Worm (Caenorhabditis elegans) whole organism, young adult: Measurements from ENCODE around the gene K01D12.15.

Experiments
- B0019.2 ChIP-seq: fragments of 200-800 bp; sonication (Bioruptor generic); conservative IDR thresholded peaks from 2 replicates; pipeline ENCODE4 v1.3.6; 2022; ENCODE audit warnings: missing genetic modification reagents, missing genetic modification characterization, missing compliant biosample characterization
- B0035.1 ChIP-seq: sonication (generic microtip); optimal IDR thresholded peaks from 2 replicates; lab custom pipeline; 2016; ENCODE audit warnings: missing genetic modification characterization, mild to moderate bottlenecking, missing compliant biosample characterization, missing genotype, missing genetic modification reagents
- B0261.1 ChIP-seq: sonication (generic microtip); optimal IDR thresholded peaks from 2 replicates; lab custom pipeline; 2016; ENCODE audit warnings: mild to moderate bottlenecking, missing genetic modification characterization, moderate library complexity, missing compliant biosample characterization
- C06A6.2 ChIP-seq: fragments of 200-800 bp; sonication (Bioruptor generic); conservative IDR thresholded peaks from 2 replicates; pipeline ENCODE4 v1.3.6; 2022; ENCODE audit warnings: missing genetic modification characterization, missing compliant biosample characterization
- F52B5.7 ChIP-seq: sonication (generic microtip); optimal IDR thresholded peaks from 2 replicates; lab custom pipeline; 2016; ENCODE audit warnings: mild to moderate bottlenecking, missing genetic modification characterization, missing compliant biosample characterization
- Y67H2A.10 ChIP-seq: fragments of 200-800 bp; sonication (Bioruptor generic); conservative IDR thresholded peaks from 2 replicates; pipeline ENCODE4 v1.3.6; 2022; ENCODE audit warnings: missing genetic modification reagents, missing genetic modification characterization, missing compliant biosample characterization
- attf-3 ChIP-seq: fragments of 200-800 bp; sonication (Bioruptor generic); conservative IDR thresholded peaks from 2 replicates; pipeline ENCODE4 v1.3.6; 2022; ENCODE audit warnings: missing genetic modification reagents, missing genetic modification characterization, missing compliant biosample characterization
- cebp-1 ChIP-seq, 2 experiments: fragments of 200-800 bp in 1 of 2; sonication (Bioruptor generic) in 1 of 2; sonication (generic microtip) in 1 of 2; IDR thresholded peaks in 1 of 2; optimal IDR thresholded peaks in 1 of 2; 2 replicates each; pipeline versions ENCODE4 v1.3.6 to Lab custom; 2017 to 2022; ENCODE audit warnings: missing compliant biosample characterization in 2 of 2, missing genetic modification characterization in 2 of 2, mild to moderate bottlenecking in 1 of 2, missing genetic modification reagents in 1 of 2, moderate library complexity in 1 of 2
- cebp-2 ChIP-seq: fragments of 200-800 bp; sonication (Bioruptor generic); IDR thresholded peaks from 2 replicates; pipeline ENCODE4 v1.3.6; 2022; ENCODE audit warnings: missing genetic modification characterization, missing compliant biosample characterization
- ceh-40 ChIP-seq: fragments of 200-800 bp; sonication (Bioruptor generic); IDR thresholded peaks from 2 replicates; pipeline ENCODE4 v1.3.6; 2022; ENCODE audit warnings: missing genetic modification characterization, missing compliant biosample characterization
- ceh-91 ChIP-seq: fragments of 200-800 bp; sonication (Bioruptor generic); IDR thresholded peaks from 2 replicates; pipeline ENCODE4 v1.3.6; 2022; ENCODE audit warnings: missing genetic modification reagents, missing genetic modification characterization, missing compliant biosample characterization
- chd-7 ChIP-seq: sonication (generic microtip); optimal IDR thresholded peaks from 2 replicates; lab custom pipeline; 2016; ENCODE audit warnings: mild to moderate bottlenecking, missing genetic modification characterization, moderate library complexity, missing compliant biosample characterization
- hmg-1.2 ChIP-seq: fragments of 200-800 bp; sonication (Bioruptor generic); IDR thresholded peaks from 2 replicates; pipeline ENCODE4 v1.3.6; 2022; ENCODE audit warnings: missing genetic modification reagents, missing genetic modification characterization, missing compliant biosample characterization
- hrde-1 ChIP-seq: sonication (generic microtip); optimal IDR thresholded peaks from 2 replicates; lab custom pipeline; 2016; ENCODE audit warnings: missing genetic modification characterization, mild to moderate bottlenecking, missing compliant biosample characterization, moderate library complexity, missing genotype, missing genetic modification reagents, borderline replicate concordance
- hsf-1 ChIP-seq: fragments of 200-800 bp; sonication (Bioruptor generic); IDR thresholded peaks from 2 replicates; pipeline ENCODE4 v1.3.6; 2022; ENCODE audit warnings: missing genetic modification reagents, missing genetic modification characterization, missing compliant biosample characterization
- let-607 ChIP-seq, 2 experiments: fragments of 200-800 bp in 1 of 2; sonication (Bioruptor generic) in 1 of 2; sonication (generic microtip) in 1 of 2; optimal IDR thresholded peaks; 2 replicates each; lab custom pipeline; 2016 to 2018; ENCODE audit warnings: mild to moderate bottlenecking in 2 of 2, missing compliant biosample characterization in 2 of 2, missing genetic modification characterization in 2 of 2, moderate library complexity in 2 of 2, missing genotype in 1 of 2
- lin-54 ChIP-seq: fragments of 200-800 bp; sonication (Bioruptor generic); optimal IDR thresholded peaks from 2 replicates; lab custom pipeline; 2018; ENCODE audit warnings: mild to moderate bottlenecking, missing genetic modification characterization, missing compliant biosample characterization
- lsy-27 ChIP-seq: sonication (generic microtip); optimal IDR thresholded peaks from 2 replicates; lab custom pipeline; 2017; ENCODE audit warnings: missing genetic modification characterization, mild to moderate bottlenecking, missing compliant biosample characterization, antibody characterized with exemption, missing genotype, borderline replicate concordance; ENCODE audit not compliant: insufficient read depth
- madf-6 ChIP-seq: fragments of 200-800 bp; sonication (Bioruptor generic); IDR thresholded peaks from 2 replicates; pipeline ENCODE4 v1.3.6; 2022; ENCODE audit warnings: missing genetic modification reagents, missing genetic modification characterization, missing compliant biosample characterization
- mel-28 ChIP-seq: sonication (generic microtip); optimal IDR thresholded peaks from 2 replicates; lab custom pipeline; 2016; ENCODE audit warnings: borderline replicate concordance, mild to moderate bottlenecking, missing genetic modification characterization, missing compliant biosample characterization
- nfya-2 ChIP-seq: fragments of 200-800 bp; sonication (Bioruptor generic); IDR thresholded peaks from 2 replicates; pipeline ENCODE4 v1.3.6; 2022; ENCODE audit warnings: missing genetic modification reagents, missing genetic modification characterization, missing compliant biosample characterization
- nhr-120 ChIP-seq: fragments of 200-800 bp; sonication (Bioruptor generic); IDR thresholded peaks from 2 replicates; pipeline ENCODE4 v1.3.6; 2022; ENCODE audit warnings: missing genetic modification characterization, missing compliant biosample characterization
- nhr-80 ChIP-seq: sonication (generic microtip); optimal IDR thresholded peaks from 2 replicates; lab custom pipeline; 2016; ENCODE audit warnings: missing genetic modification characterization, missing compliant biosample characterization
- nhr-90 ChIP-seq: sonication (generic microtip); optimal IDR thresholded peaks from 2 replicates; lab custom pipeline; 2016; ENCODE audit warnings: missing genotype, mild to moderate bottlenecking, missing genetic modification characterization, missing compliant biosample characterization
- pha-4 ChIP-seq: fragments of 150-350 bp; sonication (generic microtip); optimal IDR thresholded peaks from 2 replicates; lab custom pipeline; 2014; ENCODE audit warnings: missing biosample characterization, missing genetic modification reagents, missing genetic modification characterization
- rec-8 ChIP-seq, 2 experiments: sonication (generic microtip); optimal IDR thresholded peaks; 2 replicates each; lab custom pipeline; 2016; ENCODE audit warnings: mild to moderate bottlenecking in 2 of 2, missing genetic modification characterization in 2 of 2, missing genetic modification reagents in 2 of 2, missing genotype in 2 of 2, missing biosample characterization in 1 of 2, missing compliant biosample characterization in 1 of 2, moderate library complexity in 1 of 2
- snpc-1.1 ChIP-seq: sonication (generic microtip); optimal IDR thresholded peaks from 2 replicates; lab custom pipeline; 2017; ENCODE audit warnings: missing genetic modification characterization, mild to moderate bottlenecking, missing compliant biosample characterization, antibody characterized with exemption, moderate library complexity, missing genotype, missing genetic modification reagents; ENCODE audit not compliant: insufficient read depth
- snpc-1.3 ChIP-seq: sonication (generic microtip); optimal IDR thresholded peaks from 2 replicates; lab custom pipeline; 2017; ENCODE audit warnings: missing genetic modification characterization, mild to moderate bottlenecking, missing compliant biosample characterization, antibody characterized with exemption, moderate library complexity, missing genotype, missing genetic modification reagents; ENCODE audit not compliant: insufficient read depth
- snpc-3.4 ChIP-seq: sonication (generic microtip); optimal IDR thresholded peaks from 2 replicates; lab custom pipeline; 2017; ENCODE audit warnings: missing genetic modification characterization, mild to moderate bottlenecking, missing compliant biosample characterization, antibody characterized with exemption, moderate library complexity, missing genotype, missing genetic modification reagents
- tbp1 ChIP-seq: fragments of 200-800 bp; sonication (Bioruptor generic); optimal IDR thresholded peaks from 2 replicates; lab custom pipeline; 2018; ENCODE audit warnings: mild to moderate bottlenecking, missing genetic modification characterization, missing compliant biosample characterization
- ztf-22 ChIP-seq: fragments of 200-800 bp; sonication (Bioruptor generic); optimal IDR thresholded peaks from 2 replicates; lab custom pipeline; 2018; ENCODE audit warnings: mild to moderate bottlenecking, missing genetic modification characterization, moderate library complexity, missing compliant biosample characterization
- ztf-28 ChIP-seq: fragments of 200-800 bp; sonication (Bioruptor generic); IDR thresholded peaks from 2 replicates; pipeline ENCODE4 v1.3.6; 2022; ENCODE audit warnings: missing genetic modification reagents, missing genetic modification characterization, missing compliant biosample characterization
- ztf-6 ChIP-seq: fragments of 200-800 bp; sonication (Bioruptor generic); IDR thresholded peaks from 2 replicates; pipeline ENCODE4 v1.3.6; 2022; ENCODE audit warnings: missing genetic modification reagents, missing genetic modification characterization, missing compliant biosample characterization

Gene K01D12.15

ce11 chrV:12408525-12408924, 22.3 kb downstream of the K01D12.15 start, which contains the start of gene cdr-4:
TSS of gene cdr-4 (minus strand) at chrV:12408625.
- TF ChIP-seq ceh-91: no peak
- TF ChIP-seq Y67H2A.10 (GFP tag; lab: Robert Waterston, UW): no peak
- TF ChIP-seq attf-3 (GFP tag; lab: Robert Waterston, UW): no peak
- TF ChIP-seq ztf-6 (GFP tag; lab: Robert Waterston, UW): no peak
- TF ChIP-seq lsy-27 (tag; lab: Kevin White, UChicago): no peak
- TF ChIP-seq C06A6.2 (GFP tag; lab: Robert Waterston, UW): no peak
- no peak for TF ChIP-seq mel-28 (tag; lab: Kevin White, UChicago)
- no peak for TF ChIP-seq madf-6 (GFP tag; lab: Robert Waterston, UW)
- no peak for TF ChIP-seq rec-8 (tag; optimal IDR thresholded peaks at IDR 0.05; lab: Kevin White, UChicago)
- TF ChIP-seq B0035.1 (tag; lab: Kevin White, UChicago): no peak
- TF ChIP-seq nhr-120 (GFP tag; lab: Robert Waterston, UW): no peak
- no peak for TF ChIP-seq B0019.2

- TF ChIP-seq cebp-1 (GFP tag; IDR thresholded peaks at IDR 0.05; lab: Robert Waterston, UW): no peak
- peak; percentile 83 for TF ChIP-seq cebp-1 (tag; optimal IDR thresholded peaks at IDR 0.05; lab: Kevin White, UChicago)
- TF ChIP-seq nhr-80 (tag; lab: Kevin White, UChicago): peak; percentile 6
- no peak for TF ChIP-seq pha-4 (tag; lab: Kevin White, UChicago)
- TF ChIP-seq hmg-1.2 (GFP tag; lab: Robert Waterston, UW): peak; percentile 39; the same call in 1 of the 2 replicates
These were observed 22.7 kb downstream of the K01D12.15 start for ce11 chrV:12408996-12409395.

- TF ChIP-seq let-607 (tag; optimal IDR thresholded peaks at IDR 0.05; lab: Kevin White, UChicago) (no peak), nfya-2 (no peak), ztf-22 (GFP tag; lab: Kevin White, UChicago) (no peak), ztf-28 (no peak), lin-54 (GFP tag; lab: Kevin White, UChicago) (no peak), B0261.1 (tag; lab: Kevin White, UChicago) (no peak), tbp1 (GFP tag; lab: Kevin White, UChicago) (no peak), cebp-2 (no peak), attf-3 (GFP tag; lab: Robert Waterston, UW) (no peak), chd-7 (no peak), hsf-1 (GFP tag; lab: Robert Waterston, UW) (no peak), nhr-90 (no peak), snpc-1.3 (tag; lab: Kevin White, UChicago) (no peak), snpc-3.4 (no peak), C06A6.2 (GFP tag; lab: Robert Waterston, UW) (no peak), F52B5.7 (no peak), ceh-91 (no peak), hrde-1 (tag; lab: Kevin White, UChicago) (no peak), ceh-40 (GFP tag; lab: Robert Waterston, UW) (no peak), snpc-1.1 (tag; lab: Kevin White, UChicago) (no peak)
- TF ChIP-seq, all 124 proteins: peak for 0
These were observed 24.3 kb downstream of the K01D12.15 start, which contains the start of gene hrg-2 for ce11 chrV:12410416-12411001. TSS of gene hrg-2 (minus strand) at chrV:12410513.
